Worm (Caenorhabditis elegans): ENCODE measurements around the gene F59B1.8.
A peak's percentile ranks its signal among the peaks of the same experiment; 100 is the strongest.
"Not testable (repeated sequence)": the region's sequence is repeated elsewhere in the genome, so short reads cannot be mapped to it uniquely, and the experiment has no call there.

F59B1.8 gene

ce11 chrV:3632249-3633030, 11.6 kb downstream of the F59B1.8 start (continued):
- TF ChIP-seq nhr-28 (tag; optimal IDR thresholded peaks at IDR 0.05): peak; percentile 67
- no peak for TF ChIP-seq daf-16 (GFP tag; optimal IDR thresholded peaks at IDR 0.05)
- peak; percentile 96 for TF ChIP-seq daf-16 (tag; optimal IDR thresholded peaks at IDR 0.05)
- TF ChIP-seq ceh-62 (tag; optimal IDR thresholded peaks at IDR 0.05): no peak
- TF ChIP-seq unc-39 (tag; optimal IDR thresholded peaks at IDR 0.05): no peak
- TF ChIP-seq ces-1 (GFP tag; optimal IDR thresholded peaks at IDR 0.05): no peak
- no peak for TF ChIP-seq spr-1 (tag; optimal IDR thresholded peaks at IDR 0.05)
- no peak for TF ChIP-seq T26A8.4 (GFP tag; IDR thresholded peaks at IDR 0.05)
- no peak for TF ChIP-seq D1046.2 (GFP tag; IDR thresholded peaks at IDR 0.05)
- TF ChIP-seq lin-15B (tag; optimal IDR thresholded peaks at IDR 0.05): no peak
- no peak for TF ChIP-seq R02D3.7 (tag; optimal IDR thresholded peaks at IDR 0.05)
- no peak for TF ChIP-seq Y105C5A.15 (GFP tag; IDR thresholded peaks at IDR 0.05)
- TF ChIP-seq mxl-3 (GFP tag; optimal IDR thresholded peaks at IDR 0.05): no peak
- TF ChIP-seq snpc-1.2 (GFP tag; IDR thresholded peaks at IDR 0.05): no peak
- TF ChIP-seq sdz-12 (GFP tag; optimal IDR thresholded peaks at IDR 0.05): no peak
- peak; percentile 31 for TF ChIP-seq pqm-1 (tag; optimal IDR thresholded peaks at IDR 0.05)

- no peak for TF ChIP-seq snpc-1.2 (GFP tag; IDR thresholded peaks at IDR 0.05)
- no peak for TF ChIP-seq nhr-6 (tag; optimal IDR thresholded peaks at IDR 0.05)
- TF ChIP-seq daf-19 (GFP tag; conservative IDR thresholded peaks at IDR 0.05): no peak
- no peak for TF ChIP-seq zfp-2 (tag; optimal IDR thresholded peaks at IDR 0.05)
- no peak for TF ChIP-seq gei-8 (GFP tag; optimal IDR thresholded peaks at IDR 0.05)
- no peak for TF ChIP-seq ceh-20 (GFP tag; IDR thresholded peaks at IDR 0.05)
- no peak for TF ChIP-seq ceh-44 (GFP tag; IDR thresholded peaks at IDR 0.05)
- no peak for TF ChIP-seq hmg-1.1 (GFP tag; IDR thresholded peaks at IDR 0.05)
- TF ChIP-seq snpc-4 (tag; optimal IDR thresholded peaks at IDR 0.05): no peak
These were observed 12.5 kb downstream of the F59B1.8 start, which contains the start of gene F59B1.6 for ce11 chrV:3631591-3631990. Gene F59B1.6 (minus strand): TSS chrV:3631691.

- TF ChIP-seq hlh-11 (tag; optimal IDR thresholded peaks at IDR 0.05): no peak
- TF ChIP-seq Y105C5A.15 (GFP tag; IDR thresholded peaks at IDR 0.05): no peak
- no peak for TF ChIP-seq dve-1 (tag; optimal IDR thresholded peaks at IDR 0.05; ENCODE audit: insufficient read depth)
- TF ChIP-seq tra-1 (GFP tag; IDR thresholded peaks at IDR 0.05): no peak
- TF ChIP-seq unc-39 (tag; optimal IDR thresholded peaks at IDR 0.05): no peak
- TF ChIP-seq dmd-9 (GFP tag; IDR thresholded peaks at IDR 0.05): no peak
- no peak for TF ChIP-seq lsy-2 (tag; optimal IDR thresholded peaks at IDR 0.05)
- no peak for TF ChIP-seq ceh-32 (tag; optimal IDR thresholded peaks at IDR 0.05; ENCODE audit: poor library complexity)
- no peak for TF ChIP-seq daf-16 (GFP tag; optimal IDR thresholded peaks at IDR 0.05)
- no peak for TF ChIP-seq daf-16 (tag; optimal IDR thresholded peaks at IDR 0.05)
These were observed 17.1 kb downstream of the F59B1.8 start, which contains the start of gene F59B1.4 for ce11 chrV:3626944-3627343. Gene F59B1.4 (minus strand): TSS chrV:3627044.

- not testable (repeated sequence) for TF ChIP-seq ceh-62, lin-39, nhr-76 (tag; optimal IDR thresholded peaks at IDR 0.05)
These were observed 23.4 kb downstream of the F59B1.8 start, which contains the start of gene srx-93 for ce11 chrV:3620608-3621007. Gene srx-93 (minus strand): TSS chrV:3620708.

- TF ChIP-seq dmd-6 (GFP tag; IDR thresholded peaks at IDR 0.05) (0 out of 2 replicates have a peak, but pooled peaks have one; percentile 17), nhr-28 (tag; optimal IDR thresholded peaks at IDR 0.05) (peak; percentile 93), cey-2 (tag; optimal IDR thresholded peaks at IDR 0.05; ENCODE audit: borderline replicate concordance, insufficient read depth) (no peak), mdl-1 (tag; optimal IDR thresholded peaks at IDR 0.05) (peak in 1 of 2 experiments; percentile 46), nhr-76 (tag; optimal IDR thresholded peaks at IDR 0.05) (no peak), mxl-3 (GFP tag; optimal IDR thresholded peaks at IDR 0.05) (peak; percentile 33)
These were observed 27.2 kb downstream of the F59B1.8 start for ce11 chrV:3616844-3617243.

Measured in whole organism, L4 larva.